Fruit fly (Drosophila melanogaster) whole organism, adult: Measurements from ENCODE around the gene dsx-c73A.

Experiments
- CG11617 ChIP-seq: fragments of 200-800 bp; sonication (Bioruptor generic); optimal IDR thresholded peaks from 2 replicates; lab custom pipeline; 2017; ENCODE audit warnings: mild to moderate bottlenecking, missing biosample characterization, missing genetic modification reagents, missing genetic modification characterization
- CG12768 ChIP-seq: fragments of 200-800 bp; sonication (Bioruptor generic); optimal IDR thresholded peaks from 2 replicates; lab custom pipeline; 2017; ENCODE audit warnings: missing biosample characterization, missing genetic modification characterization, mild to moderate bottlenecking, moderate library complexity, missing genetic modification reagents
- CG14711 ChIP-seq: fragments of 200-800 bp; sonication (Bioruptor generic); optimal IDR thresholded peaks from 2 replicates; lab custom pipeline; 2018; ENCODE audit warnings: missing biosample characterization, mild to moderate bottlenecking, missing genetic modification characterization, moderate library complexity
- CG1620 ChIP-seq: fragments of 200-800 bp; sonication (Bioruptor generic); optimal IDR thresholded peaks from 2 replicates; lab custom pipeline; 2016; ENCODE audit warnings: missing biosample characterization, missing genetic modification characterization
- CG33017 ChIP-seq: fragments of 200-800 bp; sonication (Bioruptor generic); optimal IDR thresholded peaks from 2 replicates; lab custom pipeline; 2018; ENCODE audit warnings: missing biosample characterization, mild to moderate bottlenecking, missing genetic modification characterization, moderate library complexity
- CG7045 ChIP-seq: fragments of 200-800 bp; sonication (Bioruptor generic); optimal IDR thresholded peaks from 2 replicates; lab custom pipeline; 2017; ENCODE audit warnings: missing biosample characterization, mild to moderate bottlenecking, missing genetic modification characterization
- Hr96 ChIP-seq: fragments of 200-800 bp; sonication (Bioruptor generic); optimal IDR thresholded peaks from 2 replicates; lab custom pipeline; 2016; ENCODE audit warnings: missing biosample characterization, missing genetic modification characterization
- Mnt ChIP-seq: fragments of 200-800 bp; sonication (Bioruptor generic); optimal IDR thresholded peaks from 2 replicates; lab custom pipeline; 2016; ENCODE audit warnings: missing biosample characterization, mild to moderate bottlenecking, missing genetic modification characterization
- cnc ChIP-seq, 2 experiments: fragments of >200 bp; optimal IDR thresholded peaks; 2 replicates each; lab custom pipeline; 2017
- kay ChIP-seq: fragments of 200-800 bp; sonication (Bioruptor generic); peaks from one replicate; lab custom pipeline; 2016; ENCODE audit warnings: missing biosample characterization, missing genetic modification characterization, borderline replicate concordance
- ovo ChIP-seq: fragments of 200-800 bp; sonication (Bioruptor generic); optimal IDR thresholded peaks from 2 replicates; lab custom pipeline; 2016; ENCODE audit warnings: missing biosample characterization, missing genetic modification characterization
- pad ChIP-seq: fragments of 200-800 bp; sonication (Bioruptor generic); optimal IDR thresholded peaks from 3 replicates; lab custom pipeline; 2017; ENCODE audit warnings: missing biosample characterization, missing genetic modification characterization, mild to moderate bottlenecking, moderate library complexity, missing genetic modification reagents
- tj ChIP-seq: fragments of 200-800 bp; sonication (Bioruptor generic); optimal IDR thresholded peaks from 3 replicates; lab custom pipeline; 2017; ENCODE audit warnings: missing biosample characterization, mild to moderate bottlenecking, missing genetic modification characterization, moderate library complexity
- toe ChIP-seq: fragments of 200-800 bp; sonication (Bioruptor generic); optimal IDR thresholded peaks from 2 replicates; lab custom pipeline; 2016; ENCODE audit warnings: missing biosample characterization, missing genetic modification characterization

DNA sequence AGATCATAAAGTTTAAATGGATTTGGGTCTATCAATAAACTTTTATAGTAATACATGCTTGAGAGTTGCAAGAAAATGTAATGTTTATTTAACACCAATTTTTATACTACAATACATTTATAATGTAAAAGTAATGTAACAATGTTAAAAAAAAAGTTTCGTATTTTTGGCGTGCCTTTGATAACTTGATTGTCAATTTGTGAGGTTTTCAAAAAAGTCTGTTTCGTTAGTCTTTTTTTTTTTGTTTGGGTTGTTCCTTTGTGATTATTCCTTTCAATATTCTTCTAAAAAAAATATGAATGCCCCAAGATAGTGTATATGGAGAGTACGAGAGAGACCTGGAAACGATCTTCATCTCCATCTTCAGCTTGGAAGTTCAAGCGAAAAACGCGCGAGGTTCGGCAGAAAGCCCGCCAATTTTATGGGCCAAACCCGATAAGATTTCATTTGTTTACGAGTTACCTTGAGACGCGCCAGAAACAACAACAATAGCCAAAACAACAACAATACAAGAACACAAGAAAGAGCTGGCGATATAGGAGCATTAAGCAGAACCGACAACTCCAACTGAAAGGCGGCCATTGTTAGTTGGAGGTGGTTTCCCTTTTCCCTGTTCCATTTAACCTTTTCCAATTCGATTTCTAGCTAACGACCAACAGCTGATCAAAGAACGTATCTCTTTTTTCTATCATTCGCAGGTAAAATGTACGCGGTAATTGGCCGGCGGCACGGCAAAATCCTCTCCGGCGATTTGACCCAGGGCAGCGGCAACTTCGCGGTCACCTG, 33.2 kb upstream of the dsx-c73A start:
- no peak for TF ChIP-seq CG11617 (GFP tag; lab: Kevin White, UChicago)
- TF ChIP-seq Mnt = no peak
- TF ChIP-seq toe (GFP tag; lab: Kevin White, UChicago) = no peak
- TF ChIP-seq Hr96 (GFP tag; lab: Kevin White, UChicago) = no peak
- TF ChIP-seq kay (GFP tag; lab: Kevin White, UChicago) = no peak
- TF ChIP-seq ovo (GFP tag; lab: Kevin White, UChicago) = no peak
- no peak for TF ChIP-seq tj (GFP tag; lab: Kevin White, UChicago)
- TF ChIP-seq cnc (optimal IDR thresholded peaks at IDR 0.05; lab: Kevin White, UChicago) = no peak
- no peak for TF ChIP-seq pad
- TF ChIP-seq CG14711 (tag; lab: Kevin White, UChicago) = no peak
- no peak for TF ChIP-seq CG7045 (GFP tag; lab: Kevin White, UChicago)
- TF ChIP-seq CG12768 (GFP tag; lab: Kevin White, UChicago) = no peak
- no peak for TF ChIP-seq CG1620
- no peak for TF ChIP-seq CG33017 (tag; lab: Kevin White, UChicago)
